Fruit fly (Drosophila melanogaster): ENCODE data around the gene CG10171.

DNA sequence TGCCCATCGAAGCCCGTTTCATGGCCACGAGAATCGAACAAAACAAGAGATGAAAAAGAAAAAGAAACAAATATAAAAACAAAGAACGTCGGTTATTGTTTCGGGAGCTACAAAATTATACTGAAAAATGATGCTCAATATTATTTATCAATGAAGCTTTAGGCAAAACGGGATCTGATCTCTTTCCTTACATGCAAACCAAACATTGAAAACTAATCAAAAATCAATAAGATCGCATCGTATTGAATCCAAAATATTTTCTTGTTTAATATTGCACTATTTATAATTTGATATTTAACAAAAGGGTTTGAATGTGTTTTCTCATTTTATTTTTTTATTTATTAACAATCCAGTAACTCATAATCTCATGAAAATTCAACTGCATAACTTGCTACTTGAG, 37.9 kb upstream of the CG10171 start, which contains the start of gene CG14106:
- TF ChIP-seq Hr83 (GFP tag; optimal IDR thresholded peaks at IDR 0.05; ENCODE audit: poor library complexity, severe bottlenecking), result no peak
- TF ChIP-seq CG32264 (GFP tag; optimal IDR thresholded peaks at IDR 0.05), result no peak
- no peak for TF ChIP-seq psq (GFP tag; optimal IDR thresholded peaks at IDR 0.05)
- no peak for TF ChIP-seq h (GFP tag; optimal IDR thresholded peaks at IDR 0.05)
- no peak for TF ChIP-seq pan (optimal IDR thresholded peaks at IDR 0.05)
- TF ChIP-seq Abd-B (GFP tag; optimal IDR thresholded peaks at IDR 0.05), result no peak
- TF ChIP-seq fru (GFP tag; optimal IDR thresholded peaks at IDR 0.05), result no peak
- no peak for TF ChIP-seq Myc (optimal IDR thresholded peaks at IDR 0.05)
- no peak for TF ChIP-seq lola (GFP tag; optimal IDR thresholded peaks at IDR 0.05)
- no peak for TF ChIP-seq Dfd (GFP tag; optimal IDR thresholded peaks at IDR 0.05)
- TF ChIP-seq br (GFP tag; optimal IDR thresholded peaks at IDR 0.05), result no peak

Measured in whole organism, wandering third instar larva.